Fruit fly (Drosophila melanogaster): ENCODE measurements around the gene VhaAC39-2.

VhaAC39-2 gene

DNA sequence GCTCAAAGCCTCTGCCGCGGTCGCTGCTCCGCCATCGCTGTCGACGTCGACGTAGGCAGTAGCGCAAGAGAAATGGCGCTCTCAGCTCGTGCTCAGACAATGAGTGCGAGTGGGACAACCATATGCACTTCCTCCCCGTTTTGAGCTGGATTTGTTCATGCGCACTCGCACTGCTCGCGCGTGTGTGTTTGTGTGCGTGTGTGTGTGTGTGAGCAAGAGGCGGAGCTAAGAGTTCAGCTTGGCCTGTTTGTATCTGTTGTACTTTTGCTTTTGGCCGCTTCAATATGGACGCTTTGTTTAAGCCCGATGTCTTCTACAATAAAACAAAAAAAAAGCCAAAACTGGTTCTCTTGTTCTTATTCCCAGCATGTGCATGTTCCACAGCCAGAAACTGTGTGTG lies 42.0 kb upstream of the VhaAC39-2 start (continued):
- TF ChIP-seq ac (GFP tag; optimal IDR thresholded peaks at IDR 0.05) (no peak), CG8924 (tag; optimal IDR thresholded peaks at IDR 0.05) (no peak), hkb (optimal IDR thresholded peaks at IDR 0.05) (no peak), hkb (GFP tag; IDR thresholded peaks at IDR 0.05) (0 out of 2 replicates have a peak, but pooled peaks have one; percentile 57), CG12769 (tag; optimal IDR thresholded peaks at IDR 0.05) (no peak), nerfin-2 (GFP tag; IDR thresholded peaks at IDR 0.05; ENCODE audit: partially characterized antibody) (no peak), twi (tag; optimal IDR thresholded peaks at IDR 0.05) (peak; percentile 24), MTF-1 (GFP tag; optimal IDR thresholded peaks at IDR 0.05; ENCODE audit: borderline replicate concordance) (no peak), CG18764 (GFP tag; optimal IDR thresholded peaks at IDR 0.05) (no peak), ci (GFP tag; IDR thresholded peaks at IDR 0.05) (peak; percentile 86), Fer2 (tag; optimal IDR thresholded peaks at IDR 0.05) (no peak), CG11695 (GFP tag; IDR thresholded peaks at IDR 0.05) (no peak), Oaz (GFP tag; IDR thresholded peaks at IDR 0.05) (no peak), CG9727 (GFP tag; optimal IDR thresholded peaks at IDR 0.05) (no peak), NfI (GFP tag; optimal IDR thresholded peaks at IDR 0.05) (peak; percentile 9), CG17612 (GFP tag; IDR thresholded peaks at IDR 0.05) (no peak), CG33213 (GFP tag; optimal IDR thresholded peaks at IDR 0.05) (no peak), gcm (GFP tag; optimal IDR thresholded peaks at IDR 0.05) (peak; percentile 30), CG11560 (tag; IDR thresholded peaks at IDR 0.05) (no peak), fd64A (GFP tag; optimal IDR thresholded peaks at IDR 0.05) (peak; percentile 31), chinmo (GFP tag; IDR thresholded peaks at IDR 0.05; ENCODE audit: partially characterized antibody) (peak; percentile 77; the same call in 1 of the 4 replicates), Pdp1 (GFP tag; optimal IDR thresholded peaks at IDR 0.05) (no peak), CG12219 (GFP tag; optimal IDR thresholded peaks at IDR 0.05) (peak; percentile 7), Adf1 (GFP tag; IDR thresholded peaks at IDR 0.05) (peak; percentile 99), Optix (GFP tag; IDR thresholded peaks at IDR 0.05) (no peak), sim (GFP tag; IDR thresholded peaks at IDR 0.05) (0 out of 2 replicates have a peak, but pooled peaks have one; percentile 35), CG12071 (GFP tag; optimal IDR thresholded peaks at IDR 0.05) (peak; percentile 46), D19B (GFP tag; optimal IDR thresholded peaks at IDR 0.05) (no peak), Ets65A (GFP tag) (peak; percentile 39), hth (optimal IDR thresholded peaks at IDR 0.05) (no peak), D19A (tag; optimal IDR thresholded peaks at IDR 0.05) (no peak), dysf (GFP tag; IDR thresholded peaks at IDR 0.05) (no peak; the same call in 2 of the 3 replicates), CG18599 (GFP tag; optimal IDR thresholded peaks at IDR 0.05) (no peak), Dll (GFP tag; IDR thresholded peaks at IDR 0.05; ENCODE audit: partially characterized antibody) (no peak), zfh1 (GFP tag; IDR thresholded peaks at IDR 0.05) (peak; percentile 25; the same call in 1 of the 3 replicates), cwo (GFP tag; optimal IDR thresholded peaks at IDR 0.05) (no peak)

DNA sequence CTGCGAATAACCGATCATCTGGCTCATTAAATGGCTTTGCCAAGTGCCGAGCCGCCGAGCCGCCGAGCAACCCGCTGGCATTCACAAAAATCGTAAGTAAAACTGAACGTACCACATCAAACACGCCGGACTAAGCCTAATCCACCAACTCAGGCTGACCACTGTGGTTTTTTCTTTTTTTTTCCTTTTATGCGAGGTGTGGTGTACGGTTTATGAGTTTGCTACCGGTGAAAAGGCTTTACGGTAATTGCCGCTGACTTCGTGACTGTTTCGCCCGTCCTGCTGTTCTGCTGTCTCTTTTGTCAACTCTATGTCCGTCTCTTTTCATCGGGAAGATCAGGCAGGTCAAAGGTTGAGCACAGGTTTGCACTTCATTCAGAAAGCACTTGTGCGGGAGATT lies 36.6 kb upstream of the VhaAC39-2 start:
- no peak for TF ChIP-seq Hsf (GFP tag; optimal IDR thresholded peaks at IDR 0.05)
- TF ChIP-seq CG8359 (GFP tag; optimal IDR thresholded peaks at IDR 0.05; ENCODE audit: borderline replicate concordance), result no peak
- no peak for TF ChIP-seq Asciz (GFP tag; optimal IDR thresholded peaks at IDR 0.05)
- no peak for TF ChIP-seq lilli (GFP tag; optimal IDR thresholded peaks at IDR 0.05)
- no peak for TF ChIP-seq sd (tag; optimal IDR thresholded peaks at IDR 0.05)
- no peak for TF ChIP-seq fd3F (GFP tag; optimal IDR thresholded peaks at IDR 0.05)
- no peak for TF ChIP-seq CG7963 (GFP tag; IDR thresholded peaks at IDR 0.05; ENCODE audit: partially characterized antibody)
- TF ChIP-seq Xrp1 (GFP tag; IDR thresholded peaks at IDR 0.05), result no peak
- TF ChIP-seq row (GFP tag; IDR thresholded peaks at IDR 0.05), result no peak
- TF ChIP-seq tin (GFP tag; optimal IDR thresholded peaks at IDR 0.05), result no peak
- peak; percentile 66 for TF ChIP-seq D (optimal IDR thresholded peaks at IDR 0.05)
- TF ChIP-seq D (GFP tag; optimal IDR thresholded peaks at IDR 0.05), result no peak
- TF ChIP-seq Atf3 (GFP tag; optimal IDR thresholded peaks at IDR 0.05), result no peak
- TF ChIP-seq tll (GFP tag; optimal IDR thresholded peaks at IDR 0.05), result peak in 1 of 2 experiments; percentile 99
- TF ChIP-seq CG17328 (GFP tag; IDR thresholded peaks at IDR 0.05), result no peak
- no peak for TF ChIP-seq CG7839 (tag; optimal IDR thresholded peaks at IDR 0.05)
- TF ChIP-seq zen (tag; optimal IDR thresholded peaks at IDR 0.05), result peak; percentile 93

All from whole organism, embryonic.